Fruit fly (Drosophila melanogaster) whole organism, adult: ENCODE measurements around the gene CG7148.

Experiments
- CG14711 ChIP-seq: fragments of 200-800 bp; sonication (Bioruptor generic); optimal IDR thresholded peaks from 2 replicates; lab custom pipeline; 2018; ENCODE audit warnings: missing biosample characterization, mild to moderate bottlenecking, missing genetic modification characterization, moderate library complexity
- CG7045 ChIP-seq: fragments of 200-800 bp; sonication (Bioruptor generic); optimal IDR thresholded peaks from 2 replicates; lab custom pipeline; 2017; ENCODE audit warnings: missing biosample characterization, mild to moderate bottlenecking, missing genetic modification characterization
- cic ChIP-seq: fragments of 200-800 bp; sonication (Bioruptor generic); optimal IDR thresholded peaks from 2 replicates; lab custom pipeline; 2017; ENCODE audit warnings: missing biosample characterization, mild to moderate bottlenecking, missing genetic modification characterization, moderate library complexity
- kay ChIP-seq: fragments of 200-800 bp; sonication (Bioruptor generic); peaks from one replicate; lab custom pipeline; 2016; ENCODE audit warnings: missing biosample characterization, missing genetic modification characterization, borderline replicate concordance

- TF ChIP-seq kay (no peak), CG14711 (tag; lab: Kevin White, UChicago) (no peak), cic (GFP tag; lab: Kevin White, UChicago) (no peak), CG7045 (GFP tag; lab: Kevin White, UChicago) (no peak)
Measured at dm6 chr3L:21808568-21808967, 23.5 kb downstream of the CG7148 start, which contains the start of gene eg.
